Worm (Caenorhabditis elegans) whole organism, early embryonic: ENCODE data around the gene C25F9.11.

Experiments
- B0310.2 ChIP-seq: sonication (generic microtip); optimal IDR thresholded peaks from 2 replicates; lab custom pipeline; 2016; ENCODE audit warnings: mild to moderate bottlenecking, missing genetic modification characterization, missing compliant biosample characterization
- F13C5.2 ChIP-seq: sonication (generic microtip); optimal IDR thresholded peaks from 2 replicates; lab custom pipeline; 2017; ENCODE audit warnings: mild to moderate bottlenecking, missing genetic modification characterization, inconsistent platforms, missing compliant biosample characterization
- aly-1 ChIP-seq: sonication (generic microtip); optimal IDR thresholded peaks from 2 replicates; lab custom pipeline; 2016; ENCODE audit warnings: missing genetic modification characterization, missing compliant biosample characterization
- ama-1 ChIP-seq: fragments of 150-350 bp; optimal IDR thresholded peaks from 2 replicates; lab custom pipeline; 2014
- ceh-13 ChIP-seq: fragments of 200-800 bp; sonication (Bioruptor generic); optimal IDR thresholded peaks from 2 replicates; lab custom pipeline; 2018; ENCODE audit warnings: mild to moderate bottlenecking, missing genetic modification characterization, missing compliant biosample characterization
- ceh-36 ChIP-seq: sonication (generic microtip); optimal IDR thresholded peaks from 2 replicates; lab custom pipeline; 2016; ENCODE audit warnings: missing genetic modification characterization, inconsistent platforms, missing compliant biosample characterization
- ets-7 ChIP-seq: sonication (generic microtip); optimal IDR thresholded peaks from 2 replicates; lab custom pipeline; 2016; ENCODE audit warnings: missing genotype, missing genetic modification characterization, missing compliant biosample characterization
- hmbx-1 ChIP-seq: sonication (generic microtip); optimal IDR thresholded peaks from 2 replicates; lab custom pipeline; 2016; ENCODE audit warnings: mild to moderate bottlenecking, missing genetic modification characterization, missing compliant biosample characterization
- hnd-1 ChIP-seq: sonication (generic microtip); optimal IDR thresholded peaks from 2 replicates; lab custom pipeline; 2016; ENCODE audit warnings: missing genetic modification characterization, missing compliant biosample characterization
- pes-1 ChIP-seq: fragments of 200-800 bp; sonication (Bioruptor generic); IDR thresholded peaks from 2 replicates; pipeline ENCODE4 v1.3.6; 2022; ENCODE audit warnings: missing genetic modification reagents, missing genetic modification characterization, missing compliant biosample characterization
- sea-1 ChIP-seq: fragments of 200-800 bp; sonication (Bioruptor generic); conservative IDR thresholded peaks from 2 replicates; pipeline ENCODE4 v1.3.6; 2022; ENCODE audit warnings: missing genetic modification characterization, missing compliant biosample characterization
- tbx-37 ChIP-seq: fragments of 200-800 bp; sonication (Bioruptor generic); conservative IDR thresholded peaks from 2 replicates; pipeline ENCODE4 v1.3.6; 2022; ENCODE audit warnings: missing genetic modification reagents, missing genetic modification characterization, missing compliant biosample characterization

DNA sequence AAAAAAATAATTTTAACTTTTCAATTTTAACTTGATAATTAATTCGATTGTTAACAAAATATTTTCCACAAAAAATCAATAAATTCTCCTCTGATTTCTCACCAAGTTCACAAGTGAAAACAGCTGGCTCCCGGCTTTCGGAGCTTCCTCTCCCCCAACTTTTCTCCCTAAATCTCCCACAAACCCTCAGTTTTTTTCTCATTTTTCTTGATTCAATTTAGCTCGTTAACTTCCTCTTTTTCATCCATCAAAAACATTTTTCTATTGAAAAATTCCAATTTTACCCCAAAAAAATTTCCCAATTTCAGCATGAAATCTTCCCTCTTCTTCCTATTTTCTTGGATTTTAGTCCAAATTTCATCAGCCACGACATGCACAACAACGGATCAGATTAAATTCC is 37.5 kb upstream of the C25F9.11 start, which contains the start of gene Y43F8B.11:
- TF ChIP-seq pes-1 (GFP tag; lab: Robert Waterston, UW) = no peak
- TF ChIP-seq ceh-36 (tag; lab: Kevin White, UChicago) = no peak
- no peak for TF ChIP-seq ceh-13 (GFP tag; lab: Kevin White, UChicago)
- TF ChIP-seq ama-1 = no peak
- TF ChIP-seq aly-1 (tag; lab: Kevin White, UChicago) = no peak
- no peak for TF ChIP-seq tbx-37 (GFP tag; lab: Robert Waterston, UW)
- TF ChIP-seq F13C5.2 = no peak
- no peak for TF ChIP-seq hnd-1 (tag; lab: Kevin White, UChicago)
- TF ChIP-seq sea-1 (GFP tag; lab: Robert Waterston, UW) = no peak
- no peak for TF ChIP-seq hmbx-1
- TF ChIP-seq ets-7 (tag; lab: Kevin White, UChicago) = no peak
- TF ChIP-seq B0310.2 (tag; lab: Kevin White, UChicago) = no peak
